Worm (Caenorhabditis elegans): ENCODE results near the gene Y13C8A.1.

DNA sequence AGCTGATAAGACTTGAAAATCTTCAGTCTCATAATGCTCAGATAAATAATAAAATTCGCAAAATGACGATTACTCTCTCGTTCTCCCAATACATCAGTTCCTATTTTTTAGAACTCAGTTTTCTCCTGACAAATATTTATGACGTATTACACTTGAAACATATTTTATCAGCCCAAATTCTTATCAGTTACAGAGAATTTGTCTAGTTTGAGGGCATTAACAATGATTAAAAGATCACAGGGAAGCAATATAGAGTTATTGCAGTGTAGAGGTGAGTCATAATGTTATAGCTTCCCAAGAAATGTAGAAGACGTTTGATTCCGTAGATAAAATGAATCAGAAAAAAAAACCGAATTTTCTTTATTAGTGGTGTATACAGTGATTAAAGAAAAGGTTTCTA lies 35.9 kb downstream of the Y13C8A.1 start:
- TF ChIP-seq ctbp-1 (GFP tag; IDR thresholded peaks at IDR 0.05) (no peak), hlh-30 (tag; optimal IDR thresholded peaks at IDR 0.05; ENCODE audit: insufficient read depth) (no peak), pha-4 (GFP tag; IDR thresholded peaks at IDR 0.05) (no peak), pha-4 (tag; optimal IDR thresholded peaks at IDR 0.05) (no peak), ztf-11 (tag; optimal IDR thresholded peaks at IDR 0.05) (no peak), nhr-77 (tag; optimal IDR thresholded peaks at IDR 0.05) (no peak), ZK546.5 (tag; optimal IDR thresholded peaks at IDR 0.05) (no peak), dve-1 (tag; optimal IDR thresholded peaks at IDR 0.05; ENCODE audit: insufficient read depth) (no peak)
